Fruit fly (Drosophila melanogaster) whole organism, embryonic: Measurements from ENCODE around the gene CG11178.

ENCODE experiments used
- B-H2 ChIP-seq: fragments of 200-800 bp; sonication (Bioruptor generic); optimal IDR thresholded peaks from 2 replicates; lab custom pipeline; 2018; ENCODE audit warnings: missing biosample characterization, mild to moderate bottlenecking, missing genetic modification characterization
- BEAF-32 ChIP-seq: fragments of 200-800 bp; sonication (Bioruptor generic); optimal IDR thresholded peaks from 3 replicates; lab custom pipeline; 2017; ENCODE audit warnings: missing biosample characterization, missing genetic modification characterization, mild to moderate bottlenecking, moderate library complexity, missing genetic modification reagents
- CG10209 ChIP-seq: fragments of 200-800 bp; sonication (Bioruptor generic); optimal IDR thresholded peaks from 3 replicates; lab custom pipeline; 2017; ENCODE audit warnings: missing biosample characterization, mild to moderate bottlenecking, missing genetic modification characterization, missing genetic modification reagents
- CG11560 ChIP-seq: fragments of 200-800 bp; sonication (Bioruptor generic); IDR thresholded peaks from 3 replicates; pipeline ENCODE4 v1.3.6; 2022; ENCODE audit warnings: missing biosample characterization, missing genetic modification characterization
- CG11723 ChIP-seq: fragments of 200-800 bp; sonication (Bioruptor generic); optimal IDR thresholded peaks from 2 replicates; lab custom pipeline; 2017; ENCODE audit warnings: missing biosample characterization, mild to moderate bottlenecking, missing genetic modification characterization
- CG12071 ChIP-seq: fragments of 200-800 bp; sonication (Bioruptor generic); optimal IDR thresholded peaks from 3 replicates; lab custom pipeline; 2018; ENCODE audit warnings: missing biosample characterization, mild to moderate bottlenecking, missing genetic modification characterization
- CG1233 ChIP-seq: fragments of 200-800 bp; sonication (Bioruptor generic); optimal IDR thresholded peaks from 4 replicates; lab custom pipeline; 2018; ENCODE audit warnings: missing biosample characterization, mild to moderate bottlenecking, missing genetic modification characterization
- CG12391 ChIP-seq: fragments of 200-800 bp; sonication (Bioruptor generic); optimal IDR thresholded peaks from 3 replicates; lab custom pipeline; 2018; ENCODE audit warnings: missing biosample characterization, mild to moderate bottlenecking, missing genetic modification characterization, moderate library complexity
- CG13123 ChIP-seq: fragments of 200-800 bp; sonication (Bioruptor generic); optimal IDR thresholded peaks from 2 replicates; lab custom pipeline; 2016; ENCODE audit warnings: missing biosample characterization, missing genetic modification characterization
- CG15011 ChIP-seq: fragments of 200-800 bp; sonication (Bioruptor generic); optimal IDR thresholded peaks from 3 replicates; lab custom pipeline; 2018; ENCODE audit warnings: missing biosample characterization, mild to moderate bottlenecking, missing genetic modification characterization
- CG15601 ChIP-seq: fragments of 200-800 bp; sonication (Bioruptor generic); optimal IDR thresholded peaks from 3 replicates; lab custom pipeline; 2019; ENCODE audit warnings: missing biosample characterization, mild to moderate bottlenecking, missing genetic modification characterization, moderate library complexity
- CG1602 ChIP-seq: fragments of 200-800 bp; sonication (Bioruptor generic); optimal IDR thresholded peaks from 3 replicates; lab custom pipeline; 2016; ENCODE audit warnings: missing biosample characterization, missing genetic modification characterization
- CG17385 ChIP-seq: fragments of 200-800 bp; sonication (Bioruptor generic); optimal IDR thresholded peaks from 3 replicates; lab custom pipeline; 2018; ENCODE audit warnings: missing biosample characterization, mild to moderate bottlenecking, missing genetic modification characterization
- CG17802 ChIP-seq: fragments of 200-800 bp; sonication (Bioruptor generic); optimal IDR thresholded peaks from 2 replicates; lab custom pipeline; 2018; ENCODE audit warnings: missing biosample characterization, mild to moderate bottlenecking, missing genetic modification characterization, moderate library complexity
- CG31365 ChIP-seq: fragments of 200-800 bp; sonication (Bioruptor generic); optimal IDR thresholded peaks from 2 replicates; lab custom pipeline; 2018; ENCODE audit warnings: missing biosample characterization, mild to moderate bottlenecking, missing genetic modification characterization
- CG43689 ChIP-seq: fragments of 200-800 bp; sonication (Bioruptor generic); IDR thresholded peaks from 2 replicates; pipeline ENCODE4 v1.3.6; 2022; ENCODE audit warnings: missing biosample characterization, missing genetic modification characterization
- CG4820 ChIP-seq: fragments of 200-800 bp; sonication (Bioruptor generic); optimal IDR thresholded peaks from 3 replicates; lab custom pipeline; 2016; ENCODE audit warnings: missing biosample characterization, missing genetic modification characterization
- CG6854 ChIP-seq: fragments of 200-800 bp; sonication (Bioruptor generic); optimal IDR thresholded peaks from 3 replicates; lab custom pipeline; 2017; ENCODE audit warnings: missing biosample characterization, mild to moderate bottlenecking, missing genetic modification characterization
- CG9727 ChIP-seq: fragments of 200-800 bp; sonication (Bioruptor generic); optimal IDR thresholded peaks from 3 replicates; lab custom pipeline; 2017; ENCODE audit warnings: missing biosample characterization, mild to moderate bottlenecking, missing genetic modification characterization
- CoRest ChIP-seq: fragments of 200-800 bp; sonication (Bioruptor generic); optimal IDR thresholded peaks from 3 replicates; lab custom pipeline; 2018; ENCODE audit warnings: missing biosample characterization, mild to moderate bottlenecking, missing genetic modification characterization, moderate library complexity
- D ChIP-seq, 2 experiments: fragments of 200-800 bp in 1 of 2; fragments of >200 bp in 1 of 2; sonication (Bioruptor generic) in 1 of 2; optimal IDR thresholded peaks; 2 replicates in 1 of 2; 3 replicates in 1 of 2; lab custom pipeline; 2017; ENCODE audit warnings: mild to moderate bottlenecking in 1 of 2, missing biosample characterization in 1 of 2, missing genetic modification characterization in 1 of 2, missing genetic modification reagents in 1 of 2
- Dbx ChIP-seq: fragments of 200-800 bp; sonication (Bioruptor generic); IDR thresholded peaks from 3 replicates; pipeline ENCODE4 v1.3.6; 2022; ENCODE audit warnings: missing biosample characterization, missing genetic modification characterization
- Dip2 ChIP-seq: fragments of 200-800 bp; sonication (Bioruptor generic); IDR thresholded peaks from 2 replicates; pipeline ENCODE4 v1.3.6; 2022; ENCODE audit warnings: missing biosample characterization, missing genetic modification characterization
- ERR ChIP-seq: fragments of 200-800 bp; sonication (Bioruptor generic); optimal IDR thresholded peaks from 2 replicates; lab custom pipeline; 2016; ENCODE audit warnings: missing biosample characterization, missing genetic modification characterization
- HLH3B ChIP-seq: fragments of 200-800 bp; sonication (Bioruptor generic); IDR thresholded peaks from 2 replicates; pipeline ENCODE4 v1.3.6; 2022; ENCODE audit warnings: missing biosample characterization, missing genetic modification characterization
- Lpt ChIP-seq: fragments of >200 bp; optimal IDR thresholded peaks from 2 replicates; lab custom pipeline; 2018; ENCODE audit warnings: missing biosample characterization, missing genetic modification characterization
- NC2β ChIP-seq: fragments of 200-800 bp; sonication (Bioruptor generic); optimal IDR thresholded peaks from 2 replicates; lab custom pipeline; 2016; ENCODE audit warnings: missing biosample characterization, missing genetic modification characterization
- Nf-YC ChIP-seq: fragments of 200-800 bp; optimal IDR thresholded peaks from 3 replicates; lab custom pipeline; 2019; ENCODE audit warnings: missing biosample characterization, mild to moderate bottlenecking, missing genetic modification characterization, moderate library complexity
- Pdp1 ChIP-seq, 2 experiments: fragments of 200-800 bp; sonication (Bioruptor generic); optimal IDR thresholded peaks; 3 replicates each; lab custom pipeline; 2016; ENCODE audit warnings: missing biosample characterization in 2 of 2, missing genetic modification characterization in 2 of 2, mild to moderate bottlenecking in 1 of 2, moderate library complexity in 1 of 2
- Ptx1 ChIP-seq: fragments of 200-800 bp; sonication (Bioruptor generic); IDR thresholded peaks from 2 replicates; pipeline ENCODE4 v1.3.6; 2022; ENCODE audit warnings: missing biosample characterization, missing genetic modification characterization
- Six4 ChIP-seq: fragments of 200-800 bp; sonication (Bioruptor generic); optimal IDR thresholded peaks from 2 replicates; lab custom pipeline; 2016; ENCODE audit warnings: missing biosample characterization, missing genetic modification characterization
- cato ChIP-seq: fragments of 200-800 bp; sonication (Bioruptor generic); optimal IDR thresholded peaks from 2 replicates; lab custom pipeline; 2016; ENCODE audit warnings: missing biosample characterization, missing genetic modification characterization, borderline replicate concordance
- caup ChIP-seq: fragments of 200-800 bp; sonication (Bioruptor generic); optimal IDR thresholded peaks from 3 replicates; lab custom pipeline; 2017; ENCODE audit warnings: missing biosample characterization, mild to moderate bottlenecking, missing genetic modification characterization, moderate library complexity; ENCODE audit not compliant: severe bottlenecking
- gem ChIP-seq: fragments of 200-800 bp; sonication (Bioruptor generic); optimal IDR thresholded peaks from 2 replicates; lab custom pipeline; 2019; ENCODE audit warnings: missing biosample characterization, mild to moderate bottlenecking, missing genetic modification characterization, moderate library complexity
- hb ChIP-seq: fragments of 200-800 bp; sonication (Bioruptor generic); IDR thresholded peaks from 3 replicates; pipeline ENCODE4 v1.3.6; 2022; ENCODE audit warnings: missing biosample characterization, missing genetic modification characterization; ENCODE audit not compliant: partially characterized antibody
- hkb ChIP-seq, 2 experiments: fragments of 200-800 bp in 1 of 2; fragments of >200 bp in 1 of 2; sonication (Bioruptor generic) in 1 of 2; IDR thresholded peaks in 1 of 2; optimal IDR thresholded peaks in 1 of 2; 2 replicates each; pipeline versions ENCODE4 v1.3.6 to Lab custom; 2017 to 2022; ENCODE audit warnings: missing biosample characterization in 1 of 2, missing genetic modification characterization in 1 of 2
- inv ChIP-seq: fragments of 200-800 bp; sonication (Bioruptor generic); IDR thresholded peaks from 2 replicates; pipeline ENCODE4 v1.3.6; 2022; ENCODE audit warnings: missing biosample characterization, missing genetic modification characterization; ENCODE audit not compliant: partially characterized antibody
- nerfin-2 ChIP-seq: fragments of 200-800 bp; sonication (Bioruptor generic); IDR thresholded peaks from 2 replicates; pipeline ENCODE4 v1.3.6; 2022; ENCODE audit warnings: missing biosample characterization, missing genetic modification characterization; ENCODE audit not compliant: partially characterized antibody
- pho ChIP-seq: fragments of 200-800 bp; sonication (Bioruptor generic); optimal IDR thresholded peaks from 2 replicates; lab custom pipeline; 2016; ENCODE audit warnings: missing biosample characterization, missing genetic modification characterization
- run ChIP-seq: fragments of 200-800 bp; sonication (Bioruptor generic); optimal IDR thresholded peaks from 3 replicates; lab custom pipeline; 2018; ENCODE audit warnings: missing biosample characterization, mild to moderate bottlenecking, missing genetic modification characterization
- salm ChIP-seq: fragments of 200-800 bp; sonication (Bioruptor generic); optimal IDR thresholded peaks from 2 replicates; lab custom pipeline; 2018; ENCODE audit warnings: missing biosample characterization, mild to moderate bottlenecking, missing genetic modification characterization
- sens ChIP-seq: fragments of 200-800 bp; sonication (Bioruptor generic); peaks from one replicate; lab custom pipeline; 2016; ENCODE audit warnings: missing biosample characterization, missing genetic modification characterization
- sim ChIP-seq: fragments of 200-800 bp; sonication (Bioruptor generic); IDR thresholded peaks from 2 replicates; pipeline ENCODE4 v1.3.6; 2022; ENCODE audit warnings: missing biosample characterization, missing genetic modification characterization
- sob ChIP-seq: fragments of 200-800 bp; sonication (Bioruptor generic); IDR thresholded peaks from 2 replicates; pipeline ENCODE4 v1.3.6; 2022; ENCODE audit warnings: missing biosample characterization, missing genetic modification characterization
- tio ChIP-seq: fragments of 200-800 bp; sonication (Bioruptor generic); optimal IDR thresholded peaks from 2 replicates; lab custom pipeline; 2017; ENCODE audit warnings: missing biosample characterization, missing genetic modification characterization, inconsistent platforms
- trem ChIP-seq: fragments of 200-800 bp; optimal IDR thresholded peaks from 3 replicates; lab custom pipeline; 2019; ENCODE audit warnings: missing biosample characterization, mild to moderate bottlenecking, missing genetic modification characterization, moderate library complexity
- trh ChIP-seq: fragments of 200-800 bp; sonication (Bioruptor generic); optimal IDR thresholded peaks from 2 replicates; lab custom pipeline; 2016; ENCODE audit warnings: missing biosample characterization, missing genetic modification characterization
- twi ChIP-seq: fragments of 200-800 bp; optimal IDR thresholded peaks from 2 replicates; lab custom pipeline; 2019; ENCODE audit warnings: missing biosample characterization, mild to moderate bottlenecking, missing genetic modification characterization, moderate library complexity
- zfh2 ChIP-seq: fragments of 200-800 bp; sonication (Bioruptor generic); optimal IDR thresholded peaks from 2 replicates; lab custom pipeline; 2016; ENCODE audit warnings: missing biosample characterization, missing genetic modification characterization

Gene CG11178

DNA sequence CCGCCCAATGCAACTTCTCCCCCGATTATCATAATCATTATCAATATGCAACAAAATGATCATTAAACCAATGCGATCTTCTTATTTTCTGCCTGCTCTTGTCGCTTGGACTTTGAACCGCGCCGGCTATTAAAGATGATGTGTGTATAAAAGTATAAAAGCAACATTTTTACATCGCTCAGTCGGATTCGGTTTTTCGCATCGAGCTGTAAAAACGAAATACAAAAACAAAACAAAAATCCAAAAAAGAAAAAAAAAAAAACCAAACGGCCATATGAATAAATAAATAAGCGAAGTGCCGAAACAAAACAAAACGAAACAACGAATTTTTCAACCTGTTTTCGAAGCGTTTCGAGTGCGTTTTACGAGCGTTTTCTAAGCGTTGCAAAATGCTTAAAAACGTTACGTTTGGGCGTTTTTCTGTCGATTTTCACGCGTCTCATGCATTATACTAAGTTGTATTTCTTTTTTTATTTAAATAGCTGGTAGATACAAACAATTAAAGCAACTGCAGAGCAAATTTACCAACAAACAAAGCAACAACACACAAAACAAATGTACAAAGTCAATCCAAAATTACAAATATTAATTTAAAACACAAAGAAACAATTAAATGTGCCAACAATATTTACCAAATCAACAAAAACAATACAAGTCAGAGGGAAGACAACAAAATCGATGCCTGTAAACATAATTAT lies 39.4 kb downstream of the CG11178 start (continued):
- TF ChIP-seq CG17385 (GFP tag; lab: Kevin White, UChicago), result no peak
- peak; percentile 12 for TF ChIP-seq trem (tag; lab: Kevin White, UChicago)
- TF ChIP-seq Nf-YC (tag; lab: Kevin White, UChicago), result no peak
- peak; percentile 33 for TF ChIP-seq CG6854 (GFP tag; lab: Kevin White, UChicago)
- no peak for TF ChIP-seq CG1233 (GFP tag; lab: Kevin White, UChicago)
- no peak for TF ChIP-seq Dbx
- no peak for TF ChIP-seq sob
- TF ChIP-seq CG12071 (GFP tag; lab: Kevin White, UChicago), result peak; percentile 7
- no peak for TF ChIP-seq CG11723 (GFP tag; lab: Kevin White, UChicago)
- no peak for TF ChIP-seq salm
- TF ChIP-seq trh, result no peak
- TF ChIP-seq Pdp1 (GFP tag; optimal IDR thresholded peaks at IDR 0.05; lab: Kevin White, UChicago), result no peak
- no peak for TF ChIP-seq hb (GFP tag; lab: Robert Waterston, UW)
- TF ChIP-seq cato, result no peak
- TF ChIP-seq CG1602 (GFP tag; lab: Kevin White, UChicago), result no peak
- TF ChIP-seq CG9727 (GFP tag; lab: Kevin White, UChicago), result no peak
- TF ChIP-seq CG43689 (GFP tag; lab: Robert Waterston, UW), result no peak
- no peak for TF ChIP-seq B-H2 (GFP tag; lab: Kevin White, UChicago)
- TF ChIP-seq CG12391, result no peak
- TF ChIP-seq caup (GFP tag; lab: Kevin White, UChicago), result peak; percentile 26
- TF ChIP-seq CG15011 (GFP tag; lab: Kevin White, UChicago), result no peak
- TF ChIP-seq Dip2 (GFP tag; lab: Robert Waterston, UW), result no peak
- TF ChIP-seq run (tag; lab: Kevin White, UChicago), result no peak
- TF ChIP-seq gem, result peak; percentile 67
- no peak for TF ChIP-seq pho
- no peak for TF ChIP-seq inv
- peak; percentile 46 for TF ChIP-seq CG10209 (GFP tag; lab: Kevin White, UChicago)
- TF ChIP-seq zfh2, result no peak
- no peak for TF ChIP-seq CG11560 (tag; lab: Robert Waterston, UW)
- TF ChIP-seq ERR (GFP tag; lab: Kevin White, UChicago), result no peak
- no peak for TF ChIP-seq CG4820 (GFP tag; lab: Kevin White, UChicago)
- peak; percentile 88 for TF ChIP-seq sens (GFP tag; lab: Kevin White, UChicago)
- no peak for TF ChIP-seq tio (GFP tag; lab: Kevin White, UChicago)
- TF ChIP-seq D (optimal IDR thresholded peaks at IDR 0.05; lab: Kevin White, UChicago), result no peak
- TF ChIP-seq D (GFP tag; optimal IDR thresholded peaks at IDR 0.05; lab: Kevin White, UChicago), result no peak
- TF ChIP-seq BEAF-32 (GFP tag; lab: Kevin White, UChicago), result no peak
- TF ChIP-seq CG17802, result no peak
- TF ChIP-seq sim (GFP tag; lab: Robert Waterston, UW), result no peak
- TF ChIP-seq hkb (optimal IDR thresholded peaks at IDR 0.05; lab: Kevin White, UChicago), result no peak
- TF ChIP-seq hkb (GFP tag; IDR thresholded peaks at IDR 0.05; lab: Robert Waterston, UW), result no peak
- TF ChIP-seq CG13123 (GFP tag; lab: Kevin White, UChicago), result no peak
- no peak for TF ChIP-seq Ptx1 (GFP tag; lab: Robert Waterston, UW)
- no peak for TF ChIP-seq Six4 (GFP tag; lab: Kevin White, UChicago)
- no peak for TF ChIP-seq CG31365 (tag; lab: Kevin White, UChicago)
- TF ChIP-seq NC2β (GFP tag; lab: Kevin White, UChicago), result no peak
- TF ChIP-seq nerfin-2 (GFP tag; lab: Robert Waterston, UW), result no peak
- TF ChIP-seq CG15601 (tag; lab: Kevin White, UChicago), result peak; percentile 10
- no peak for TF ChIP-seq HLH3B (GFP tag; lab: Robert Waterston, UW)
- no peak for TF ChIP-seq twi (tag; lab: Kevin White, UChicago)
- peak; percentile 49 for TF ChIP-seq CoRest (tag; lab: Kevin White, UChicago)
- TF ChIP-seq Lpt, result no peak
